Worm (Caenorhabditis elegans) whole organism, L4 larva: Measurements from ENCODE around the gene M195.2.

Experiments
- F10B5.3 ChIP-seq: sonication (generic microtip); optimal IDR thresholded peaks from 2 replicates; lab custom pipeline; 2016; ENCODE audit warnings: mild to moderate bottlenecking, missing genetic modification characterization, missing compliant biosample characterization
- Y75B8A.6 ChIP-seq: fragments of 200-800 bp; sonication (Bioruptor generic); IDR thresholded peaks from 2 replicates; pipeline ENCODE4 v1.3.6; 2022; ENCODE audit warnings: missing genetic modification reagents, missing genetic modification characterization, missing compliant biosample characterization
- ama-1 ChIP-seq: fragments of 150-350 bp; optimal IDR thresholded peaks from 2 replicates; lab custom pipeline; 2014; ENCODE audit warnings: inconsistent platforms, mixed read lengths
- ctbp-1 ChIP-seq: fragments of 200-800 bp; sonication (Bioruptor generic); IDR thresholded peaks from 2 replicates; pipeline ENCODE4 v1.3.6; 2022; ENCODE audit warnings: missing genetic modification reagents, missing genetic modification characterization, missing compliant biosample characterization
- egl-27 ChIP-seq: sonication (generic microtip); optimal IDR thresholded peaks from 3 replicates; lab custom pipeline; 2017; ENCODE audit warnings: missing biosample characterization, missing genetic modification reagents, missing genetic modification characterization
- fkh-10 ChIP-seq: fragments of 150-350 bp; optimal IDR thresholded peaks from 2 replicates; lab custom pipeline; 2014; ENCODE audit warnings: missing biosample characterization, missing genetic modification reagents, missing genetic modification characterization

DNA sequence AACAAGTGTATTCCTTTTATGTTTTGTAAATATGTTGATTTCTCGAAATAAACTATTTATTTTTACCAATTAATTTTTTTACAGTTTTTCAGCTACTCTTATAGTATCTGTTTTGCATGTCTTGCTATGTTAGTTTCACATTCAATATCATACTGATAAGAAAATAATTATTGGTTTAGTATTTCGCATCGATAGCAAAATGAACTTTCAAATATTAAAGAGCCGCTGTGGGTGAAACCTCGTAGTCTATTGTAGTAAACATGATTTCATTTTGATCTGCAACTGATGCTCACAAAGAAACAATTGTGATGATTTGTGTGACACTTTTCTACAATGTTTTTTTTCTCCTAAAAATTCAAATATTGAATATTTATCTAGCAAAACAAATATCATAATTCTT, 31.7 kb downstream of the M195.2 start:
- TF ChIP-seq fkh-10 (no peak), egl-27 (tag; lab: Kevin White, UChicago) (no peak), F10B5.3 (tag; lab: Kevin White, UChicago) (no peak), ama-1 (no peak), Y75B8A.6 (GFP tag; lab: Robert Waterston, UW) (no peak), ctbp-1 (no peak)
